Fruit fly (Drosophila melanogaster): ENCODE data around the gene Roc1a.

The Roc1a gene

DNA sequence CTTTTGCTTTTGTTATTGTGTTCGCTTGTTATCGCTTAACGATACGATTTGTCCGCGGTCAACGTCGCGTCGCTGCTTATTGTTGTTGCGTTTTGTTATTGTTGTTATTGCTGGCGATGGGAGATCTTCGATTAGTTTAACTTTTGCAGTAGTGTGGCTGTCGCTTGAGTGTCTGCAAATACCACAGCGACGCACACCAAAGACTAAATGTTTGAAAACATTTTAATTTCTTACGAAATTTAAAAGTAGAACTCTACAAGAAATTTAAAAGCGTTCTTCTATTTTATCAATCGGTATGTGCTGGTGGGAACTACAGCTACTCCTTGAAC is 27.0 kb upstream of the Roc1a start, which contains the start of gene spdi:
TSS of gene spdi (minus strand) at position 94 of the 329 bp plus-strand sequence.
- TF ChIP-seq CG3407 (GFP tag; optimal IDR thresholded peaks at IDR 0.05) (no peak), phol (tag; optimal IDR thresholded peaks at IDR 0.05) (no peak), ind (GFP tag; optimal IDR thresholded peaks at IDR 0.05) (no peak), exex (tag; optimal IDR thresholded peaks at IDR 0.05) (peak; percentile 20), CG7839 (tag; optimal IDR thresholded peaks at IDR 0.05) (no peak), CG8765 (GFP tag; IDR thresholded peaks at IDR 0.05) (no peak), Spps (tag; optimal IDR thresholded peaks at IDR 0.05) (no peak), Awh (GFP tag; IDR thresholded peaks at IDR 0.05) (no peak), lab (GFP tag; optimal IDR thresholded peaks at IDR 0.05) (no peak), CG11696 (GFP tag; IDR thresholded peaks at IDR 0.05) (no peak), CG14667 (GFP tag; IDR thresholded peaks at IDR 0.05) (no peak), CG3838 (GFP tag; optimal IDR thresholded peaks at IDR 0.05) (no peak), CG7928 (GFP tag; optimal IDR thresholded peaks at IDR 0.05) (no peak), ci (GFP tag; IDR thresholded peaks at IDR 0.05) (peak; percentile 28; the same call in 1 of the 3 replicates), Dip3 (GFP tag; optimal IDR thresholded peaks at IDR 0.05) (no peak), Hmr (GFP tag; optimal IDR thresholded peaks at IDR 0.05) (no peak), Antp (GFP tag; optimal IDR thresholded peaks at IDR 0.05) (no peak), MTF-1 (GFP tag; optimal IDR thresholded peaks at IDR 0.05; ENCODE audit: borderline replicate concordance) (no peak), CHES-1-like (GFP tag; optimal IDR thresholded peaks at IDR 0.05) (no peak), emc (GFP tag; optimal IDR thresholded peaks at IDR 0.05) (no peak), D19B (GFP tag; optimal IDR thresholded peaks at IDR 0.05) (no peak), B-H2 (GFP tag; optimal IDR thresholded peaks at IDR 0.05) (no peak), CG11723 (GFP tag; optimal IDR thresholded peaks at IDR 0.05) (no peak), Hr51 (GFP tag; optimal IDR thresholded peaks at IDR 0.05) (no peak), Sin3A (optimal IDR thresholded peaks at IDR 0.05) (peak; percentile 39), maf-S (GFP tag; optimal IDR thresholded peaks at IDR 0.05) (no peak), run (tag; optimal IDR thresholded peaks at IDR 0.05) (no peak), Hr39 (optimal IDR thresholded peaks at IDR 0.05) (no peak), sqz (GFP tag; optimal IDR thresholded peaks at IDR 0.05) (no peak), lmd (GFP tag; IDR thresholded peaks at IDR 0.05) (no peak), CG17361 (GFP tag; IDR thresholded peaks at IDR 0.05) (no peak), Neu2 (GFP tag; optimal IDR thresholded peaks at IDR 0.05; ENCODE audit: borderline replicate concordance) (no peak), pan (optimal IDR thresholded peaks at IDR 0.05) (no peak), pan (GFP tag; optimal IDR thresholded peaks at IDR 0.05 in 1 of 2, IDR thresholded peaks at IDR 0.05 in 1 of 2) (no peak), Adf1 (GFP tag; IDR thresholded peaks at IDR 0.05) (peak; percentile 91), CG6689 (GFP tag; IDR thresholded peaks at IDR 0.05) (no peak), Nf-YA (GFP tag; IDR thresholded peaks at IDR 0.05) (no peak), bsh (GFP tag; optimal IDR thresholded peaks at IDR 0.05) (no peak), eyg (GFP tag; optimal IDR thresholded peaks at IDR 0.05) (no peak), lola (GFP tag; optimal IDR thresholded peaks at IDR 0.05) (no peak), gsb (GFP tag; IDR thresholded peaks at IDR 0.05) (no peak), E2f2 (GFP tag; IDR thresholded peaks at IDR 0.05) (peak; percentile 66), CG3281 (GFP tag; optimal IDR thresholded peaks at IDR 0.05) (no peak), CG1529 (GFP tag; optimal IDR thresholded peaks at IDR 0.05) (no peak), Dad (GFP tag; optimal IDR thresholded peaks at IDR 0.05) (no peak), CG8388 (GFP tag; optimal IDR thresholded peaks at IDR 0.05) (no peak), CG2889 (GFP tag; IDR thresholded peaks at IDR 0.05) (no peak), hth (optimal IDR thresholded peaks at IDR 0.05) (no peak), CG6175 (GFP tag; IDR thresholded peaks at IDR 0.05) (no peak), CG10431 (GFP tag; optimal IDR thresholded peaks at IDR 0.05) (no peak), peb (GFP tag; IDR thresholded peaks at IDR 0.05) (no peak), cg (GFP tag; optimal IDR thresholded peaks at IDR 0.05) (no peak), z (GFP tag; IDR thresholded peaks at IDR 0.05) (no peak)
